Worm (Caenorhabditis elegans): Measurements from ENCODE around the gene ZK1307.8.

Gene ZK1307.8

ce11 chrII:9619402-9619862 is 5.0 kb upstream of the ZK1307.8 start:
- TF ChIP-seq klf-2 (GFP tag; conservative IDR thresholded peaks at IDR 0.05) (no peak), T22C8.4 (GFP tag; IDR thresholded peaks at IDR 0.05) (0 out of 2 replicates have a peak, but pooled peaks have one; percentile 27), flt-1 (GFP tag; IDR thresholded peaks at IDR 0.05) (peak; percentile 50; the same call in 1 of the 2 replicates), med-1 (GFP tag; optimal IDR thresholded peaks at IDR 0.05; ENCODE audit: insufficient read depth) (no peak), ztf-29 (GFP tag; IDR thresholded peaks at IDR 0.05) (no peak), tab-1 (GFP tag; IDR thresholded peaks at IDR 0.05) (no peak), cog-1 (tag; optimal IDR thresholded peaks at IDR 0.05) (peak; percentile 72), ref-1 (GFP tag; conservative IDR thresholded peaks at IDR 0.05) (no peak), ztf-23 (GFP tag; IDR thresholded peaks at IDR 0.05) (0 out of 2 replicates have a peak, but pooled peaks have one; percentile 44)

DNA sequence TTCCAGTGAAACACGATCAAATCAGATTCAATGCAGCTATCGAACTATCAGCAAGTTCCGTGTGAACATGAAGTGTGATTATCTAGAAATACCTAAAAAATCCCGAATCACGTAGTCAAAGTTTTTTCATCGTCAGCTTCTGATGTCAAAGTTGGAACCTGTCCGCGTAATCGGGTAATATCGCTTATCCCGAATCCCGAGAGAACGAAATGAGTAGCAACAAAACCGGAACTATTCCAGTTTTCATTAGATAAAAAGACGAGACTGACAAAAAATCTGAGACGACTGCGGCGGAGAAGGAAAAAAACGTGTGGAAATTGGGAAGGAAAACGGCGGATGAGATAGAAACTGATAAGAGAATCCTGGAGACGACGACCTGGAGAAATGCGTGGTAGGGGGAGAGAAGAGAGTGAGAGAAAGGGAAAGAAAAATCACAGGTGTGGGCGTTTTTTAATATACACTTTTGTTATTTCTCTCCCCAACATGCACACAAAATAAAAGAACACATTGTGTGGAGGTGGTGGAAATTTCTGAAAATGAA is 4.3 kb upstream of the ZK1307.8 start:
- no peak for TF ChIP-seq klf-2 (GFP tag; conservative IDR thresholded peaks at IDR 0.05)
- no peak for TF ChIP-seq tab-1 (GFP tag; IDR thresholded peaks at IDR 0.05)
- TF ChIP-seq ztf-29 (GFP tag; IDR thresholded peaks at IDR 0.05) = no peak
- TF ChIP-seq flt-1 (GFP tag; IDR thresholded peaks at IDR 0.05) = no peak
- no peak for TF ChIP-seq T22C8.4 (GFP tag; IDR thresholded peaks at IDR 0.05)
- no peak for TF ChIP-seq med-1 (GFP tag; optimal IDR thresholded peaks at IDR 0.05; ENCODE audit: insufficient read depth)
- TF ChIP-seq ref-1 (GFP tag; conservative IDR thresholded peaks at IDR 0.05) = no peak
- no peak for TF ChIP-seq ztf-23 (GFP tag; IDR thresholded peaks at IDR 0.05)
- no peak for TF ChIP-seq cog-1 (tag; optimal IDR thresholded peaks at IDR 0.05)

ce11 chrII:9620616-9621015 is 3.8 kb upstream of the ZK1307.8 start:
- no peak for TF ChIP-seq ztf-29 (GFP tag; IDR thresholded peaks at IDR 0.05)
- no peak for TF ChIP-seq T22C8.4 (GFP tag; IDR thresholded peaks at IDR 0.05)
- TF ChIP-seq tab-1 (GFP tag; IDR thresholded peaks at IDR 0.05) = no peak
- no peak for TF ChIP-seq ref-1 (GFP tag; conservative IDR thresholded peaks at IDR 0.05)
- no peak for TF ChIP-seq cog-1 (tag; optimal IDR thresholded peaks at IDR 0.05)
- no peak for TF ChIP-seq flt-1 (GFP tag; IDR thresholded peaks at IDR 0.05)
- no peak for TF ChIP-seq med-1 (GFP tag; optimal IDR thresholded peaks at IDR 0.05; ENCODE audit: insufficient read depth)
- TF ChIP-seq ztf-23 (GFP tag; IDR thresholded peaks at IDR 0.05) = no peak
- no peak for TF ChIP-seq klf-2 (GFP tag; conservative IDR thresholded peaks at IDR 0.05)

ce11 chrII:9621121-9621520 is 3.3 kb upstream of the ZK1307.8 start:
- TF ChIP-seq cog-1 (tag; optimal IDR thresholded peaks at IDR 0.05) (no peak), tab-1 (GFP tag; IDR thresholded peaks at IDR 0.05) (no peak), ref-1 (GFP tag; conservative IDR thresholded peaks at IDR 0.05) (no peak), ztf-23 (GFP tag; IDR thresholded peaks at IDR 0.05) (no peak), med-1 (GFP tag; optimal IDR thresholded peaks at IDR 0.05; ENCODE audit: insufficient read depth) (no peak), flt-1 (GFP tag; IDR thresholded peaks at IDR 0.05) (no peak), ztf-29 (GFP tag; IDR thresholded peaks at IDR 0.05) (no peak), klf-2 (GFP tag; conservative IDR thresholded peaks at IDR 0.05) (no peak), T22C8.4 (GFP tag; IDR thresholded peaks at IDR 0.05) (no peak)

- no peak for TF ChIP-seq ref-1 (GFP tag; conservative IDR thresholded peaks at IDR 0.05)
Measured at ce11 chrII:9621913-9622348, 2.5 kb upstream of the ZK1307.8 start.

ce11 chrII:9625930-9626329 is 1.5 kb downstream of the ZK1307.8 start:
- no peak for TF ChIP-seq ztf-23 (GFP tag; IDR thresholded peaks at IDR 0.05)
- TF ChIP-seq ztf-29 (GFP tag; IDR thresholded peaks at IDR 0.05) = no peak
- TF ChIP-seq tab-1 (GFP tag; IDR thresholded peaks at IDR 0.05) = no peak
- TF ChIP-seq med-1 (GFP tag; optimal IDR thresholded peaks at IDR 0.05; ENCODE audit: insufficient read depth) = no peak
- TF ChIP-seq cog-1 (tag; optimal IDR thresholded peaks at IDR 0.05) = no peak
- TF ChIP-seq flt-1 (GFP tag; IDR thresholded peaks at IDR 0.05) = no peak
- TF ChIP-seq ref-1 (GFP tag; conservative IDR thresholded peaks at IDR 0.05) = no peak

- no peak for TF ChIP-seq ztf-23 (GFP tag; IDR thresholded peaks at IDR 0.05)
- no peak for TF ChIP-seq tab-1 (GFP tag; IDR thresholded peaks at IDR 0.05)
- no peak for TF ChIP-seq T22C8.4 (GFP tag; IDR thresholded peaks at IDR 0.05)
- TF ChIP-seq cog-1 (tag; optimal IDR thresholded peaks at IDR 0.05) = no peak
- no peak for TF ChIP-seq flt-1 (GFP tag; IDR thresholded peaks at IDR 0.05)
- no peak for TF ChIP-seq ztf-29 (GFP tag; IDR thresholded peaks at IDR 0.05)
- no peak for TF ChIP-seq klf-2 (GFP tag; conservative IDR thresholded peaks at IDR 0.05)
- no peak for TF ChIP-seq ref-1 (GFP tag; conservative IDR thresholded peaks at IDR 0.05)
- no peak for TF ChIP-seq med-1 (GFP tag; optimal IDR thresholded peaks at IDR 0.05; ENCODE audit: insufficient read depth)
Measured at ce11 chrII:9636300-9636699, 11.9 kb downstream of the ZK1307.8 start, which contains the start of gene ZK1307.7. Gene ZK1307.7, plus strand, starts transcription at chrII:9636600.

DNA sequence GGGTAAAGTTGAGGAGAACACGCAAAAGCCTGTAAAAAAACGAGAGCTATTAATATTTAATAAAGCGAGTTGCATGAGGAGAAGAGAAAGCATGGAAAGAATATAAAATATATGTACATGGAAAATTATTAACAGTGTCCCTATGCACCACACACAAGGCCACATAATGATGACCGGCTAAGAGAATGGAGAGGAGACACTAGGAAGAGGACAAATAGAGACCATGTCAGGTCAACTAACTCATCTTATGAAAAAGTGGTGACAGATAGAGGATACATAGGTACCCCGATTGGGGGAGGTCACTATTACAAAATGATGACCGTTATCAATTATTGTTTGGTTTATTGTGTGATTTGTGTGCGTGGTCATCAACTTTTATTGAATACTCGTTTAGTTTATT is 20.0 kb downstream of the ZK1307.8 start, which contains the start of gene fzr-1:
Gene fzr-1, minus strand, starts transcription at position 29 of the 400 bp plus-strand sequence.
- TF ChIP-seq ztf-23 (GFP tag; IDR thresholded peaks at IDR 0.05) (no peak), ztf-29 (GFP tag; IDR thresholded peaks at IDR 0.05) (no peak), med-1 (GFP tag; optimal IDR thresholded peaks at IDR 0.05; ENCODE audit: insufficient read depth) (no peak), flt-1 (GFP tag; IDR thresholded peaks at IDR 0.05) (no peak), ref-1 (GFP tag; conservative IDR thresholded peaks at IDR 0.05) (no peak), cog-1 (tag; optimal IDR thresholded peaks at IDR 0.05) (no peak), tab-1 (GFP tag; IDR thresholded peaks at IDR 0.05) (no peak), klf-2 (GFP tag; conservative IDR thresholded peaks at IDR 0.05) (no peak), T22C8.4 (GFP tag; IDR thresholded peaks at IDR 0.05) (no peak)

ce11 chrII:9644940-9645634 is 20.7 kb downstream of the ZK1307.8 start:
- peak; percentile 25; the same call in 1 of the 2 replicates for TF ChIP-seq ztf-29 (GFP tag; IDR thresholded peaks at IDR 0.05)
- TF ChIP-seq T22C8.4 (GFP tag; IDR thresholded peaks at IDR 0.05) = no peak
- no peak for TF ChIP-seq cog-1 (tag; optimal IDR thresholded peaks at IDR 0.05)
- no peak for TF ChIP-seq ztf-23 (GFP tag; IDR thresholded peaks at IDR 0.05)
- TF ChIP-seq flt-1 (GFP tag; IDR thresholded peaks at IDR 0.05) = no peak
- no peak for TF ChIP-seq ref-1 (GFP tag; conservative IDR thresholded peaks at IDR 0.05)
